Worm (Caenorhabditis elegans): ENCODE measurements around the gene T04A8.7.

DNA sequence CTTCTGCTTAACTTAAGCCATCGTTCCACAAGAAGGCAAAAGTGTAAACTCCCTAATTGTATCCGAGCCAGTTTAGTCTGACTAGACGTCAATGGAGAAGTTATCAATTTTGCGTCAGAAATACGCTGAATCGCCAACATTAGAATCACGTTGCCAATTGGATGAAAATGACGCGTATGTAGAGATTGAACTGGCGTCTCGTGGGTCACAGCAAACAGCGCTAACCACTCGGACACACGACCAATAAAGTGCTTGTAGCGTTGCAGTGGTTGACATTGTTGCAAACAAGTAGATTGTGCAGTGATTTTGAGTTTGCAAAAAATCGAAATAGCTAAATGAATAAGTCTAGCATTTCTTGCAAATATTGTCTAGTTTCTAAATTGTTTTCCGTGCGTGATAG is 5.6 kb upstream of the T04A8.7 start:
- TF ChIP-seq ama-1 (optimal IDR thresholded peaks at IDR 0.05) (no peak), ets-7 (tag; optimal IDR thresholded peaks at IDR 0.05) (peak; percentile 32), hmg-4 (GFP tag; optimal IDR thresholded peaks at IDR 0.05) (peak; percentile 91)

Measured in whole organism, early embryonic.